Fruit fly (Drosophila melanogaster): ENCODE measurements around the gene CG9705.
A peak's percentile ranks its signal among the peaks of the same experiment; 100 is the strongest.

CG9705 gene

DNA sequence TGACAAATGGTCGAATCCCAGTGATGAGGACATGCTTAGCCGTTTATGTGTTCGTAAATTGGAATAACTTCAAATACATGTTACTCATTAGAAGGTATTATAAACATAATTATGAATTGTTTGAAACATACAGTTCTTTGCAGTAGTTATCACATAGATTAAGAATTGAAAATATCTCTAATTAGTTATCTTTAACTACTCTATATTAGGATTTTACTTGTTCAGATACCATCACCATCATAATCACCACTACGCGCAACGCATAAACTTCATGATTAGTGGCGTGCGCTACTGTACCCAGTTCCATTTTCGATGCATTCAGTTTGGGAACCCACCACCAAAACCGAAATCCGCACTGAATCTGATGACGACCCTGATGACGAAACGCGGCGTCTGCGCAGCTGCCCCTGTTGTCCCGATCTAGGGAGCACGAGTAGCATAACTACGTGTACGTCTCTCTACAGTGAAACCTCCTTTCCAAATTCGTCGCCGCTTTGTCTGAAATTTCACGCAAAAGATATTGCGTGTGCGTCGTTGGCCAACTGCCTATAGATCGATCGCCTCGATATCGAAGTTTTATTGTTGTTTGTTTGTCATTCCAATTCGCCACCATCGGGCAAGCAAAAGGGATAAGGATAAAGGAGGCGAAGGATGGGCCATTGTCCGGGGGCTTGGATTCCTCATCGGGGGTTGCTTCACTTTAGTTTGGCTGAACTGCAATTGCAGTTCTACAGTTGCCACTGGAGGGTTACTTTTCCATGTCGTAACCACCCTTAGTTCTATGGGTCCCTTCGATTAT lies 35.8 kb upstream of the CG9705 start (continued):
- TF ChIP-seq CG18599 (GFP tag; optimal IDR thresholded peaks at IDR 0.05) = peak; percentile 13
- peak in 1 of 2 experiments; percentile 0 for TF ChIP-seq Pdp1 (GFP tag; optimal IDR thresholded peaks at IDR 0.05)
- peak; percentile 22 for TF ChIP-seq Sox100B (GFP tag; optimal IDR thresholded peaks at IDR 0.05)
- TF ChIP-seq CG12391 (tag; optimal IDR thresholded peaks at IDR 0.05) = peak; percentile 35
- peak; percentile 72 for TF ChIP-seq CG18262 (tag; optimal IDR thresholded peaks at IDR 0.05)
- no peak for TF ChIP-seq Sox102F (GFP tag; optimal IDR thresholded peaks at IDR 0.05)
- TF ChIP-seq CG17328 (GFP tag; IDR thresholded peaks at IDR 0.05) = peak; percentile 31; the same call in 1 of the 2 replicates
- TF ChIP-seq CG6683 (GFP tag; optimal IDR thresholded peaks at IDR 0.05) = no peak
- TF ChIP-seq CG9727 (GFP tag; optimal IDR thresholded peaks at IDR 0.05) = peak; percentile 63
- peak; percentile 13 for TF ChIP-seq fd96Cb (tag; optimal IDR thresholded peaks at IDR 0.05)
- TF ChIP-seq dmrt99B (tag; optimal IDR thresholded peaks at IDR 0.05) = peak; percentile 29
- TF ChIP-seq CG2712 (tag; optimal IDR thresholded peaks at IDR 0.05) = peak; percentile 62
- peak; percentile 25 for TF ChIP-seq CG4424 (GFP tag; optimal IDR thresholded peaks at IDR 0.05)
- no peak for TF ChIP-seq D (optimal IDR thresholded peaks at IDR 0.05)
- peak; percentile 41 for TF ChIP-seq D (GFP tag; optimal IDR thresholded peaks at IDR 0.05)
- 0 out of 2 replicates have a peak, but pooled peaks have one; percentile 23 for TF ChIP-seq CG10959 (GFP tag; IDR thresholded peaks at IDR 0.05)
- TF ChIP-seq CG14710 (tag; optimal IDR thresholded peaks at IDR 0.05) = peak; percentile 60
- peak; percentile 0 for TF ChIP-seq fd64A (GFP tag; optimal IDR thresholded peaks at IDR 0.05)
- TF ChIP-seq Jarid2 (GFP tag; optimal IDR thresholded peaks at IDR 0.05) = no peak
- TF ChIP-seq CG7839 (tag; optimal IDR thresholded peaks at IDR 0.05) = peak; percentile 30
- no peak for TF ChIP-seq emc (GFP tag; optimal IDR thresholded peaks at IDR 0.05)
- no peak for TF ChIP-seq MTF-1 (GFP tag; optimal IDR thresholded peaks at IDR 0.05; ENCODE audit: borderline replicate concordance)
- TF ChIP-seq nmo (GFP tag; optimal IDR thresholded peaks at IDR 0.05) = peak; percentile 52
- TF ChIP-seq zen (tag; optimal IDR thresholded peaks at IDR 0.05) = peak; percentile 33
- peak; percentile 19 for TF ChIP-seq nerfin-1 (tag; optimal IDR thresholded peaks at IDR 0.05)
- peak; percentile 2 for TF ChIP-seq stwl (tag; optimal IDR thresholded peaks at IDR 0.05)
- TF ChIP-seq sens (GFP tag) = peak; percentile 94
- TF ChIP-seq CG6765 (GFP tag; optimal IDR thresholded peaks at IDR 0.05) = no peak
- TF ChIP-seq grau (tag; optimal IDR thresholded peaks at IDR 0.05) = peak; percentile 94
- TF ChIP-seq oc (tag; optimal IDR thresholded peaks at IDR 0.05) = peak; percentile 4
- TF ChIP-seq Mrtf (GFP tag; IDR thresholded peaks at IDR 0.05) = no peak
- no peak for TF ChIP-seq ham (GFP tag; IDR thresholded peaks at IDR 0.05)
- TF ChIP-seq Xrp1 (GFP tag; IDR thresholded peaks at IDR 0.05) = peak; percentile 66
- peak; percentile 68 for TF ChIP-seq CG10267 (tag; optimal IDR thresholded peaks at IDR 0.05)
- TF ChIP-seq CG2678 (tag; optimal IDR thresholded peaks at IDR 0.05) = peak; percentile 36
- TF ChIP-seq pros (GFP tag; optimal IDR thresholded peaks at IDR 0.05) = peak; percentile 99
- peak; percentile 23 for TF ChIP-seq CG8388 (GFP tag; optimal IDR thresholded peaks at IDR 0.05)

All from whole organism, embryonic.